Worm (Caenorhabditis elegans) whole organism, midembryonic: ENCODE results near the gene C16C8.27.

Experiments
- cog-1 ChIP-seq: sonication (generic microtip); optimal IDR thresholded peaks from 2 replicates; lab custom pipeline; 2016; ENCODE audit warnings: missing genetic modification characterization, missing compliant biosample characterization
- klf-2 ChIP-seq: fragments of 200-800 bp; sonication (Bioruptor generic); conservative IDR thresholded peaks from 2 replicates; pipeline ENCODE4 v1.3.6; 2022; ENCODE audit warnings: missing genetic modification reagents, missing genetic modification characterization, missing compliant biosample characterization
- med-1 ChIP-seq: sonication (generic microtip); optimal IDR thresholded peaks from 2 replicates; lab custom pipeline; 2017; ENCODE audit warnings: missing genetic modification characterization, mild to moderate bottlenecking, missing compliant biosample characterization, antibody characterized with exemption, missing genetic modification reagents; ENCODE audit not compliant: insufficient read depth

DNA sequence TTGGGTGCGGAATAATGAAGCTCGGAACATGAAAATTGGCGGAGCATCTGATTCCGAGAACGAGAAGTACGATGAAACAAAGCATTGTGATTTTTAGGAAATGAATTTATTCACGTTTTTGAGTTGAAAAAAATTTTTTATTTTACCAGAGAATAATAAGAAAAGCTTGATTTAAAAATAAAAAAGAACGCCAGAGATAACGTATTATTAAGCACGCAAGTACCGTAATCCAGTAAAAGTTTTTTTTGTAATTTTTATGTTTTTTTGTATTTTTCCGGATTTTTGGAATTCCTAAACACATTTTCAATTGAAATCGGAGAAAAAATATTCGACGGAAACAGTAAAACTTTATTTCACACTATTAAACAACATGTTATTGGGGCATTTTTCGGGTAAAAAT lies 1.7 kb downstream of the C16C8.27 start, which contains the start of gene C16C8.22:
- TF ChIP-seq cog-1 (tag; lab: Kevin White, UChicago) (no peak), med-1 (no peak), klf-2 (GFP tag; lab: Robert Waterston, UW) (no peak)
